Worm (Caenorhabditis elegans): ENCODE measurements around the gene lin-37.

- no peak for TF ChIP-seq unc-130 (tag; optimal IDR thresholded peaks at IDR 0.05)
- TF ChIP-seq nhr-20 (tag; optimal IDR thresholded peaks at IDR 0.05) = no peak
- TF ChIP-seq nhr-237 (tag; optimal IDR thresholded peaks at IDR 0.05) = no peak
- TF ChIP-seq lin-15B (tag; optimal IDR thresholded peaks at IDR 0.05) = no peak
- no peak for TF ChIP-seq snpc-4 (tag; optimal IDR thresholded peaks at IDR 0.05)
- no peak for TF ChIP-seq egl-27 (tag; optimal IDR thresholded peaks at IDR 0.05)
- TF ChIP-seq vab-15 (tag; optimal IDR thresholded peaks at IDR 0.05) = no peak
These were observed 4.0 kb upstream of the lin-37 start, which contains the start of gene ZK418.13 for ce11 chrIII:7076386-7076785.
